Worm (Caenorhabditis elegans): ENCODE measurements around the gene Y110A2AL.6.

DNA sequence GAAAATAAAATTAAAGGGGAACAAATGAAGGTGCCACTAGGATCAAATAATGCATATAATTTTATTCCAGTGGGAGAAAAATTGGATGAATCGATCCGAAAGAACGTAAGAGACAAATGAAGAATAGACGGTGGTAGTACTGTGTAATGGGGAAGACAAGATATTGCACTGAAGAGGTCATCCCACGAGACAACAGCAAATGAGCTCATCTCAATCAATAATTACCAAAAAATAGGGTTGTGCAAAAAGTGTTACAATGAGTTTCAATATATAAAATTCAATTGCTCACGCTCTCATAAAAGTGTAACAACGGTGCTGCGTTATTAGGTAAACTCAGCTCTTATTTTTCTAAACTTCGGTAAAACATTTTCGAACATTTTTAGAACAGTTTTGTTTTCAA, 4.6 kb downstream of the Y110A2AL.6 start, which contains the start of gene K12H6.7:
- no peak for TF ChIP-seq pha-4 (tag; optimal IDR thresholded peaks at IDR 0.05)
- no peak for TF ChIP-seq nhr-90 (tag; optimal IDR thresholded peaks at IDR 0.05)
- no peak for TF ChIP-seq snpc-4 (GFP tag; optimal IDR thresholded peaks at IDR 0.05)
- TF ChIP-seq snpc-4 (tag; optimal IDR thresholded peaks at IDR 0.05) = no peak
- no peak for TF ChIP-seq F52B5.7 (tag; optimal IDR thresholded peaks at IDR 0.05)
- no peak for TF ChIP-seq ztf-6 (GFP tag; IDR thresholded peaks at IDR 0.05)
